Worm (Caenorhabditis elegans) whole organism, L3 larva: ENCODE measurements around the gene F26F12.3.
A peak's percentile ranks its signal among the peaks of the same experiment; 100 is the strongest.

ENCODE experiments used
- R02D3.7 ChIP-seq: fragments of 150-350 bp; optimal IDR thresholded peaks from 2 replicates; lab custom pipeline; 2014; ENCODE audit warnings: missing biosample characterization, missing genetic modification characterization
- aly-2 ChIP-seq: fragments of 150-350 bp; optimal IDR thresholded peaks from 2 replicates; lab custom pipeline; 2014; ENCODE audit warnings: missing biosample characterization, missing genetic modification characterization
- ama-1 ChIP-seq: fragments of 150-350 bp; optimal IDR thresholded peaks from 2 replicates; lab custom pipeline; 2018
- ceh-28 ChIP-seq: fragments of 150-350 bp; optimal IDR thresholded peaks from 2 replicates; lab custom pipeline; 2014; ENCODE audit warnings: missing biosample characterization, missing genetic modification reagents, missing genetic modification characterization
- ceh-82 ChIP-seq: fragments of 150-350 bp; optimal IDR thresholded peaks from 2 replicates; lab custom pipeline; 2014; ENCODE audit warnings: missing biosample characterization, missing genetic modification characterization
- daf-12 ChIP-seq: fragments of 150-350 bp; optimal IDR thresholded peaks from 2 replicates; lab custom pipeline; 2014; ENCODE audit warnings: missing biosample characterization, missing genetic modification reagents, missing genetic modification characterization
- egl-5 ChIP-seq: fragments of 150-350 bp; optimal IDR thresholded peaks from 2 replicates; lab custom pipeline; 2017; ENCODE audit warnings: missing biosample characterization, missing genetic modification reagents, missing genetic modification characterization, inconsistent platforms
- elt-2 ChIP-seq: sonication (generic microtip); optimal IDR thresholded peaks from 2 replicates; lab custom pipeline; 2016; ENCODE audit warnings: missing genetic modification reagents, mild to moderate bottlenecking, missing genetic modification characterization, missing compliant biosample characterization
- elt-3 ChIP-seq, 3 experiments: fragments of 150-350 bp in 1 of 3; sonication (generic microtip) in 2 of 3; optimal IDR thresholded peaks; 2 replicates in 2 of 3; 4 replicates in 1 of 3; lab custom pipeline; 2014 to 2017; ENCODE audit warnings: missing biosample characterization in 3 of 3, missing genetic modification characterization in 3 of 3
- eor-1 ChIP-seq, 2 experiments: fragments of 150-350 bp; optimal IDR thresholded peaks; 2 replicates each; lab custom pipeline; 2014 to 2018; ENCODE audit warnings: missing biosample characterization in 2 of 2, missing genetic modification characterization in 2 of 2
- fkh-10 ChIP-seq: sonication (generic microtip); optimal IDR thresholded peaks from 2 replicates; lab custom pipeline; 2017; ENCODE audit warnings: missing biosample characterization, missing genetic modification reagents, missing genetic modification characterization
- fkh-2 ChIP-seq: fragments of 150-350 bp; optimal IDR thresholded peaks from 2 replicates; lab custom pipeline; 2014; ENCODE audit warnings: missing biosample characterization, missing genetic modification reagents, missing genetic modification characterization
- hmg-11 ChIP-seq: sonication (generic microtip); optimal IDR thresholded peaks from 2 replicates; lab custom pipeline; 2016; ENCODE audit warnings: missing genetic modification characterization, missing compliant biosample characterization
- lsy-12 ChIP-seq: sonication (generic microtip); optimal IDR thresholded peaks from 2 replicates; lab custom pipeline; 2016; ENCODE audit warnings: mild to moderate bottlenecking, missing genetic modification characterization, missing compliant biosample characterization
- mdl-1 ChIP-seq: fragments of 150-350 bp; optimal IDR thresholded peaks from 2 replicates; lab custom pipeline; 2014; ENCODE audit warnings: missing biosample characterization, missing genetic modification characterization
- nhr-12 ChIP-seq: fragments of 150-350 bp; optimal IDR thresholded peaks from 2 replicates; lab custom pipeline; 2014; ENCODE audit warnings: missing biosample characterization, missing genetic modification characterization
- nhr-23 ChIP-seq: fragments of 150-350 bp; optimal IDR thresholded peaks from 2 replicates; lab custom pipeline; 2014; ENCODE audit warnings: missing biosample characterization, missing genetic modification reagents, missing genetic modification characterization
- nhr-237 ChIP-seq: fragments of 150-350 bp; optimal IDR thresholded peaks from 2 replicates; lab custom pipeline; 2014; ENCODE audit warnings: missing biosample characterization, missing genetic modification characterization
- nhr-25 ChIP-seq: sonication (generic microtip); optimal IDR thresholded peaks from 2 replicates; lab custom pipeline; 2017; ENCODE audit warnings: missing biosample characterization, missing genetic modification characterization
- nhr-28 ChIP-seq: fragments of 150-350 bp; optimal IDR thresholded peaks from 2 replicates; lab custom pipeline; 2014; ENCODE audit warnings: missing biosample characterization, missing genetic modification characterization
- nhr-67 ChIP-seq: fragments of 150-350 bp; optimal IDR thresholded peaks from 2 replicates; lab custom pipeline; 2014; ENCODE audit warnings: missing biosample characterization, missing genetic modification characterization
- nhr-76 ChIP-seq: fragments of 150-350 bp; sonication (generic microtip); optimal IDR thresholded peaks from 5 replicates; lab custom pipeline; 2014; ENCODE audit warnings: missing biosample characterization, missing genetic modification characterization
- pqm-1 ChIP-seq: fragments of 150-350 bp; optimal IDR thresholded peaks from 2 replicates; lab custom pipeline; 2017; ENCODE audit warnings: missing biosample characterization, missing genetic modification characterization, inconsistent platforms
- tbx-2 ChIP-seq: sonication (generic microtip); optimal IDR thresholded peaks from 2 replicates; lab custom pipeline; 2016; ENCODE audit warnings: mild to moderate bottlenecking, missing genetic modification characterization, missing compliant biosample characterization
- unc-39 ChIP-seq: sonication (generic microtip); optimal IDR thresholded peaks from 4 replicates; lab custom pipeline; 2017; ENCODE audit warnings: missing biosample characterization, missing genetic modification characterization
- zag-1 ChIP-seq: fragments of 150-350 bp; optimal IDR thresholded peaks from 2 replicates; lab custom pipeline; 2014; ENCODE audit warnings: missing biosample characterization, missing genetic modification characterization
- ztf-11 ChIP-seq: fragments of 150-350 bp; optimal IDR thresholded peaks from 2 replicates; lab custom pipeline; 2014; ENCODE audit warnings: missing biosample characterization, missing genetic modification characterization
- ztf-4 ChIP-seq: fragments of 150-350 bp; optimal IDR thresholded peaks from 2 replicates; lab custom pipeline; 2014; ENCODE audit warnings: missing biosample characterization, missing genetic modification characterization

Gene F26F12.3

ce11 chrV:5821451-5822143, 23.9 kb downstream of the F26F12.3 start:
- TF ChIP-seq tbx-2 (tag; lab: Kevin White, UChicago) (no peak), nhr-25 (peak; percentile 73), ceh-28 (tag; lab: Kevin White, UChicago) (peak; percentile 28), pqm-1 (tag; lab: Kevin White, UChicago) (peak; percentile 89), nhr-23 (tag; lab: Kevin White, UChicago) (peak; percentile 67), elt-2 (peak; percentile 92), egl-5 (tag; lab: Kevin White, UChicago) (no peak), nhr-237 (tag; lab: Kevin White, UChicago) (no peak)

DNA sequence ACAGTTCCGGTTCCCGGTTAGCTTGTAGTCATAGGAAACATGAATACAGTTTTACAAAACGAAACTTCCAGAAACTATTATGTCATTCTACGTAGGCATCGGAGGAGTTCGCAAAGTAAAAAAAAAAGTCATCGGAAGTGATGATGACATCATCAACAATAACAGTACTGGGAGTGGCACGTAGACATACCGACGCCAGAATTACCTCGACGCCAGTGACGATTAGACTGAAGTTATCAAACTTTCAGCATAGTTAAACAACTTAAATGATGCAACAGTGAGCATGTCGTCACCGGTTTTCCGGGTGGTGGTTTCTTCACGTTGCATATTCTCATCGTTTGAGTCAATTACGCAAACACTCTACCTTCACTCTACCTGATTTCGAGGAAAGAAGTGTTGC, 25.1 kb downstream of the F26F12.3 start:
- TF ChIP-seq nhr-12 (tag; lab: Kevin White, UChicago): no peak
- no peak for TF ChIP-seq fkh-2 (tag; lab: Kevin White, UChicago)
- TF ChIP-seq ztf-11 (tag; lab: Kevin White, UChicago): no peak
- no peak for TF ChIP-seq aly-2 (tag; lab: Kevin White, UChicago)
- no peak for TF ChIP-seq hmg-11 (tag; lab: Kevin White, UChicago)
- no peak for TF ChIP-seq ztf-4 (tag; lab: Kevin White, UChicago)
- TF ChIP-seq mdl-1 (tag; lab: Kevin White, UChicago): no peak
- no peak for TF ChIP-seq lsy-12 (tag; lab: Kevin White, UChicago)
- TF ChIP-seq daf-12: no peak
- no peak for TF ChIP-seq nhr-28
- TF ChIP-seq tbx-2 (tag; lab: Kevin White, UChicago): no peak
- no peak for TF ChIP-seq fkh-10 (GFP tag; lab: Kevin White, UChicago)
- no peak for TF ChIP-seq zag-1
- TF ChIP-seq elt-3 (tag; optimal IDR thresholded peaks at IDR 0.05; lab: Kevin White, UChicago): no peak
- TF ChIP-seq eor-1 (tag; optimal IDR thresholded peaks at IDR 0.05; lab: Kevin White, UChicago): no peak
- no peak for TF ChIP-seq ceh-28 (tag; lab: Kevin White, UChicago)
- no peak for TF ChIP-seq ama-1 (lab: Kevin White, UChicago)
- TF ChIP-seq unc-39 (tag; lab: Kevin White, UChicago): no peak

- TF ChIP-seq pqm-1 (tag; lab: Kevin White, UChicago): peak; percentile 58
- TF ChIP-seq ceh-82 (tag; lab: Kevin White, UChicago): no peak
- TF ChIP-seq elt-2: peak; percentile 75
These were observed 25.6 kb downstream of the F26F12.3 start for ce11 chrV:5819903-5820302.

DNA sequence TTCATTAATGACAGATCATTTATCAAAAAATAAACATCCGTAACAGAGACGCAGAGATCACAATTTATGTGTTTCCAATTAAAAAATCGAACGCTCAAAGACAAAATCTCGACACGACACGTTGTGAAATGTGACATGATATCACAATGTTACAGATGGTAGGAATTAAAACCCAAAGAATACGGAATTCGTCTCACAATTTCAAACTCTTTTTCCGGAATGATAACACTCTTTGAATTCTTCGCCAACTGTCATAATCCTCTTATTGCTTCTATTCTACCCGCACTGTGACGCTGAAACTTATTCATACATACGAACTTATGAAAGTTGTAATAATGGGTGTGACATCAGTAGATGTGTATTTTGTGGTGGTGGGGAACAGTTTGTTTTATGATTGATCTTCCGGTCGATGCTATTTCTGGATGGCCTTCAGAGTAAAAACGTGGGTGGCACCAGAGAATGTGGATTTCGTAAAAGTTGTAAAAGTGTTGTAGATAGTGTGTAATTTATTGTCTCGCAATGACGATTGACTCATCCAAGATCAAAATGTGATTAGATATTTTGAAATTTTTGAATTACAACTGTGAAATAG, 29.0 kb downstream of the F26F12.3 start:
- TF ChIP-seq elt-2: peak; percentile 81
- TF ChIP-seq nhr-76 (tag; lab: Kevin White, UChicago): no peak

DNA sequence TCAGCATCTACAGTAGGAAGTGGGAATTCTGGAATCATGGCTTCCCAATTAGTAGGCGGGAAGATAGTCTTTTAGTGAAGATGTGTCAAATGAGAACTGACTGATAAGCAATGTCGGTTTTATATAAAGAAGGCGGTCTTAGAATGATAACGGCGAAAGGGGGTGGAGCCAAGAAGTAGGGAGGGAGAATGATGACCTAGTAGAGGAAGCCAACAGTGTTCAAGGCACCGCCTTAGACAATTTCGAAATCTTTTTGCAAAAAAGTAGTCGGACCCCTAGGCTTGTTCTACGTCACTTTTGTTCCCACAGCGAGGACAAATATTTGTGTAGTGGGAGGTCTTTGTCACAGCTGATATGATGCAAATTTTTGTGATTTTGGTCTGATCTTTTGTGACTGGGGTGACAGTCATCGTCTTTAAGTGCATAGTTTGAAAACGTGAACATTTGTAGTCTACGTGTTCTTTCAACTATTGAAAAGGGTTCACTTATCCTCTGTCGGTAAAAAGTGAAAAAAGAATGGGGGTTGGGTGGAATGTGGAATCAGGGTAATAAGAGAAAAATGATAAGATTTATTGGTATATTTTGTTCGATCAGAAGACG, 32.4 kb downstream of the F26F12.3 start, which contains the start of gene ZC250.4:
TSS of gene ZC250.4 (minus strand) at position 78 of the 600 bp plus-strand sequence.
- TF ChIP-seq elt-2: peak; percentile 82
- no peak for TF ChIP-seq fkh-2 (tag; lab: Kevin White, UChicago)
- no peak for TF ChIP-seq nhr-25

ce11 chrV:5805467-5805866, 40.1 kb downstream of the F26F12.3 start, which contains the start of gene ZC250.5:
Gene ZC250.5 (plus strand): TSS chrV:5805767.
- TF ChIP-seq nhr-76 (tag; lab: Kevin White, UChicago): no peak
- no peak for TF ChIP-seq R02D3.7 (tag; lab: Kevin White, UChicago)
- TF ChIP-seq elt-3 (tag; optimal IDR thresholded peaks at IDR 0.05; lab: Kevin White, UChicago): no peak
- no peak for TF ChIP-seq hmg-11 (tag; lab: Kevin White, UChicago)
- TF ChIP-seq nhr-67: no peak
- TF ChIP-seq tbx-2 (tag; lab: Kevin White, UChicago): no peak
